Fruit fly (Drosophila melanogaster): ENCODE data around the gene Vha68-3.

The Vha68-3 gene

dm6 chr2L:12978486-12978885 is at the start of gene Vha68-3:
Gene Vha68-3, plus strand, starts transcription at chr2L:12978786.
- TF ChIP-seq tai (GFP tag; optimal IDR thresholded peaks at IDR 0.05) (no peak), lola (GFP tag; optimal IDR thresholded peaks at IDR 0.05) (no peak), jim (GFP tag; optimal IDR thresholded peaks at IDR 0.05) (no peak), psq (GFP tag; optimal IDR thresholded peaks at IDR 0.05) (no peak), Vsx2 (GFP tag; optimal IDR thresholded peaks at IDR 0.05; ENCODE audit: partially characterized antibody) (no peak), foxo (GFP tag; optimal IDR thresholded peaks at IDR 0.05) (no peak), br (GFP tag; optimal IDR thresholded peaks at IDR 0.05) (no peak), Jra (GFP tag; optimal IDR thresholded peaks at IDR 0.05) (no peak), CG32264 (GFP tag; optimal IDR thresholded peaks at IDR 0.05) (no peak), dl (GFP tag; optimal IDR thresholded peaks at IDR 0.05; ENCODE audit: insufficient read depth in 1 of 2, partially characterized antibody in 2 of 2) (no peak), ey (GFP tag; optimal IDR thresholded peaks at IDR 0.05) (no peak), Dfd (GFP tag; optimal IDR thresholded peaks at IDR 0.05) (no peak), fru (GFP tag; optimal IDR thresholded peaks at IDR 0.05) (no peak), Hr78 (GFP tag; optimal IDR thresholded peaks at IDR 0.05) (no peak), Rel (GFP tag; optimal IDR thresholded peaks at IDR 0.05) (no peak), Rel (tag; optimal IDR thresholded peaks at IDR 0.05) (no peak), sv (GFP tag; optimal IDR thresholded peaks at IDR 0.05) (no peak), woc (GFP tag; optimal IDR thresholded peaks at IDR 0.05) (no peak)

- TF ChIP-seq br (GFP tag; optimal IDR thresholded peaks at IDR 0.05) (no peak), dl (GFP tag; optimal IDR thresholded peaks at IDR 0.05; ENCODE audit: insufficient read depth in 1 of 2, partially characterized antibody in 2 of 2) (no peak), HLH106 (tag; optimal IDR thresholded peaks at IDR 0.05) (peak; percentile 1)
Measured at dm6 chr2L:12932996-12933395, 45.6 kb upstream of the Vha68-3 start.

DNA sequence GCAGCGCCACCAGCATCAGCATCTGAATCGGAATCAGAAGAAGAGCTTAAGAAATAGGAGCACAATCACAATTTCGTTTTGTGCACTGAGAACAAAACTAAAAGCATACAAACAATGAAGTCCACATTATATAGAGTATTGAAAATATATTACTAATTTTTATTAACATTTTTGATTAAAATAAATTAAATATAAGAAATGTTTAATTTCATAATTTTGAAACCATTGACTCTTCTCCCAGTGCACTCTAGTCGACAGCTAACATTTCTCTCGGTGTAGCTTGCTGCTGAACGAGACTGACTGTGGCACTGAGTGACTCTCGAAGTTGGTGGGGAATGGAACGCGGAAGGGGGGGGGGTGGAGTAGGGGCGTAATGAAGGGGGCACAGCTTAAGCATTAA is 27.9 kb upstream of the Vha68-3 start:
- no peak for TF ChIP-seq Dif (GFP tag; optimal IDR thresholded peaks at IDR 0.05; ENCODE audit: partially characterized antibody)
- no peak for TF ChIP-seq pan (optimal IDR thresholded peaks at IDR 0.05)
- TF ChIP-seq Sp1 (GFP tag; optimal IDR thresholded peaks at IDR 0.05), result no peak
- no peak for TF ChIP-seq Jra (GFP tag; optimal IDR thresholded peaks at IDR 0.05)
- no peak for TF ChIP-seq Hr78 (GFP tag; optimal IDR thresholded peaks at IDR 0.05)

DNA sequence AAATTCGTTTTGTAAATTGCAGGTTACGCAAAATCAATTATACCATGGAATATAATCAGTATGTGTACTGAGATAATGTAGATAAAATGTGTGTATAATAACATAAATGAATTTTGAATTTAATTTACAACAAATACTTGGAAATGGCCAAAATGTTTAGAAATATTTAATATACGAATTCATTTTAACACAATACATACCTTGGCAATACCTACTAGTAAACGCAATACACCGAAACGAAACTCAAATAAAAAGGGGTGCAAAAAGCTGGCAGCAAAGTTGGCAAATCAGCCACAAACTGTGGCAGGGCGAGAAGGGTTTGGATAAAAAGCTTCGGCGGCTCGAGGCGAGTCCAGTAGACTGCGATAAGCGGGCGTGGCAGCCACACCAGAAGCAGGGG is 12.3 kb upstream of the Vha68-3 start, which contains the start of gene CG16800:
Gene CG16800 (plus strand): TSS at position 301 of the 400 bp plus-strand sequence.
- TF ChIP-seq N (GFP tag; optimal IDR thresholded peaks at IDR 0.05) (no peak), sv (GFP tag; optimal IDR thresholded peaks at IDR 0.05) (no peak), Rel (GFP tag; optimal IDR thresholded peaks at IDR 0.05) (no peak), Rel (tag; optimal IDR thresholded peaks at IDR 0.05) (no peak), HLH106 (tag; optimal IDR thresholded peaks at IDR 0.05) (no peak), woc (GFP tag; optimal IDR thresholded peaks at IDR 0.05) (no peak), ey (GFP tag; optimal IDR thresholded peaks at IDR 0.05) (no peak), fru (GFP tag; optimal IDR thresholded peaks at IDR 0.05) (no peak), CG9705 (GFP tag; optimal IDR thresholded peaks at IDR 0.05) (no peak), Abd-B (GFP tag; optimal IDR thresholded peaks at IDR 0.05) (no peak), Hr83 (GFP tag; optimal IDR thresholded peaks at IDR 0.05; ENCODE audit: poor library complexity, severe bottlenecking) (no peak), rgr (GFP tag; optimal IDR thresholded peaks at IDR 0.05) (no peak), pan (optimal IDR thresholded peaks at IDR 0.05) (no peak)

dm6 chr2L:12969569-12969968 is 9.0 kb upstream of the Vha68-3 start:
- TF ChIP-seq foxo (GFP tag; optimal IDR thresholded peaks at IDR 0.05) (no peak), Rel (GFP tag; optimal IDR thresholded peaks at IDR 0.05) (no peak), Rel (tag; optimal IDR thresholded peaks at IDR 0.05) (no peak), Dif (GFP tag; optimal IDR thresholded peaks at IDR 0.05; ENCODE audit: partially characterized antibody) (no peak), Hnf4 (GFP tag; optimal IDR thresholded peaks at IDR 0.05) (no peak), sv (GFP tag; optimal IDR thresholded peaks at IDR 0.05) (no peak), Abd-B (GFP tag; optimal IDR thresholded peaks at IDR 0.05) (no peak), HLH106 (tag; optimal IDR thresholded peaks at IDR 0.05) (no peak), Vsx2 (GFP tag; optimal IDR thresholded peaks at IDR 0.05; ENCODE audit: partially characterized antibody) (no peak), GATAd (GFP tag; optimal IDR thresholded peaks at IDR 0.05) (no peak), tai (GFP tag; optimal IDR thresholded peaks at IDR 0.05) (no peak), N (GFP tag; optimal IDR thresholded peaks at IDR 0.05) (no peak), rgr (GFP tag; optimal IDR thresholded peaks at IDR 0.05) (no peak), dmrt93B (GFP tag; optimal IDR thresholded peaks at IDR 0.05) (no peak)
